Fruit fly (Drosophila melanogaster): ENCODE measurements around the gene CG10195.

CG10195 gene

DNA sequence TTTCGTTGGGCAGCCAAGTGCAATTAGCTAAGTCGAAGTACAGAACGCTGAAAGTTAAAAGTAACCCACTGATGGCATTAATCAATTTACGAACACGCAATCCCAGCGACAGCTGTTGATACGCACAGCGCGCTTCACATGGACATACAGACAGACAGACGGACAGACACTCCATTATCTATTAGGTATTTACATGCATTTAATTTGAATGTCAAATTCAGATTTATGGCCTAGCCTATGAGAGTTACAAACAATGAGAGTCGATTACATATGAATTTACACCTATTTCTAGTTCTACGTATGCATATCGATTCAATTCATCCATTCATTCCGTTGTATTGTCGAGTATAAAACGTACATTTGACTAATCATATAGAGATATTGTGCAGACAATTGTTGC, 41.9 kb downstream of the CG10195 start, which contains the start of gene CG10237:
CG10237 (minus strand) TSS at position 101 of the 400 bp plus-strand sequence.
- TF ChIP-seq CG8478 (optimal IDR thresholded peaks at IDR 0.05) = no peak
- TF ChIP-seq usp (GFP tag; optimal IDR thresholded peaks at IDR 0.05) = no peak
- no peak for TF ChIP-seq EcR (GFP tag; optimal IDR thresholded peaks at IDR 0.05)
- no peak for TF ChIP-seq pan (optimal IDR thresholded peaks at IDR 0.05)
- TF ChIP-seq Dll (optimal IDR thresholded peaks at IDR 0.05) = no peak

- TF ChIP-seq CG8478 (optimal IDR thresholded peaks at IDR 0.05) (no peak), Dll (optimal IDR thresholded peaks at IDR 0.05) (no peak), pan (optimal IDR thresholded peaks at IDR 0.05) (no peak), psq (optimal IDR thresholded peaks at IDR 0.05) (no peak), usp (GFP tag; optimal IDR thresholded peaks at IDR 0.05) (no peak), EcR (GFP tag; optimal IDR thresholded peaks at IDR 0.05) (no peak)
These were observed 42.7 kb downstream of the CG10195 start, which contains the start of gene RanGAP for dm6 chr2L:19441791-19442190. RanGAP (plus strand) TSS chr2L:19441959.

DNA sequence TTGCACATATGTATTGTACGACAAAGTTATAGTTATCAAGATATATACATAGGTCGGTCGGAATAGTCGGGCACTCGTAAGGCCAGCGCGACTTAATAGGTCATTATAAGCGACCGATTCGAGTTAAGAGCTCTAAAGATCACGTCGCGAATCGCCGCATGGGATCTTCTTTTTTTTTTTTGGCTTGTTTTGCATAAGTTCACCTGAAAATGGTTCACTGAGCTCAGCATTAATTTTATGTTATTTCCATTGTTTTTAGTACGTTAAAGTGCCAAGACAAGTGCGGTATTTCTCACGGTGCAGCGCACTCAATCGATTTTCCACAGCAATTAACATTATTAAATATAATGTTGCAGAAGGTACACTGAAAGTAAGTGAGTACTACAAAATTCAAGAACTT, 43.2 kb downstream of the CG10195 start:
- TF ChIP-seq psq (optimal IDR thresholded peaks at IDR 0.05) = no peak
- TF ChIP-seq Dll (optimal IDR thresholded peaks at IDR 0.05) = no peak
- TF ChIP-seq EcR (GFP tag; optimal IDR thresholded peaks at IDR 0.05) = no peak
- TF ChIP-seq usp (GFP tag; optimal IDR thresholded peaks at IDR 0.05) = no peak

DNA sequence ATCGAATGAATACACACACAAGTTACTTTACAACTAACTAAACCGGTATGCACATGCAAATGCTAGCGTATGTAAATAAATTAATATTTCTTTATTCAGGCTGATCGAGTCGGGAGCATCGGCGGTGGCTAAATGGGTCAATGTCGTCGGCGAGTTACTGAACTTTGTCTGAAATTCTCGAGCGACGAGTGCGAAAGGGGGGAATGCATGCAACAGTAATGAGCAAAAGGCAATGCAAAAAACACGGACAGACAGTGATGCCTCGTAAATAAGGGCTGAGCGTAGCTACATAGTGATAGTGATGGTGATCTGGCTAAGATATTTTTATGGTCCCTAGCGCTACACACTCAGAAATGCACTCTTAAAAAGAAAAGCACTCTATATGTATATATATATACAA, 43.8 kb downstream of the CG10195 start:
- TF ChIP-seq psq (optimal IDR thresholded peaks at IDR 0.05) (no peak), EcR (GFP tag; optimal IDR thresholded peaks at IDR 0.05) (peak in 1 of 2 experiments; percentile 75)

DNA sequence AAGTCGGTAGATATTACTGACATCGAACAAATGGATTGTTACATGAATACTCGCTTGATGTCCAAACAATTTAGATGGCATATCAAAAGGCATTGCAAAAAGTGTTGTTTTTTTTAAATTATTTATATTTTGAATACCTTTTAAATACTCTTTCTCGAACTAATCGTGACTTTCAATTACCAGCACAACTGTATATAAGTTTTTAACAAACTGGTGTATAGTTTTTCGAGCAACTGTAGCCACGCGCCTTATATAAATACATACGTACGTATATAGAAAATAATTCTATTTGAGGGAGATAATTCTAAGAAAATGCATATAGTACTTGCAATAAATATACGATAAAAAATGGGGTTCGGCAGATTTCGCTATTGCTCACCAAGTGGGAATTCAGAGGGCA, 44.2 kb downstream of the CG10195 start:
- TF ChIP-seq Dll (optimal IDR thresholded peaks at IDR 0.05) = no peak
- no peak for TF ChIP-seq CG8478 (optimal IDR thresholded peaks at IDR 0.05)
- TF ChIP-seq psq (optimal IDR thresholded peaks at IDR 0.05) = no peak
- no peak for TF ChIP-seq usp (GFP tag; optimal IDR thresholded peaks at IDR 0.05)
- TF ChIP-seq EcR (GFP tag; optimal IDR thresholded peaks at IDR 0.05) = no peak
- TF ChIP-seq pan (optimal IDR thresholded peaks at IDR 0.05) = no peak

DNA sequence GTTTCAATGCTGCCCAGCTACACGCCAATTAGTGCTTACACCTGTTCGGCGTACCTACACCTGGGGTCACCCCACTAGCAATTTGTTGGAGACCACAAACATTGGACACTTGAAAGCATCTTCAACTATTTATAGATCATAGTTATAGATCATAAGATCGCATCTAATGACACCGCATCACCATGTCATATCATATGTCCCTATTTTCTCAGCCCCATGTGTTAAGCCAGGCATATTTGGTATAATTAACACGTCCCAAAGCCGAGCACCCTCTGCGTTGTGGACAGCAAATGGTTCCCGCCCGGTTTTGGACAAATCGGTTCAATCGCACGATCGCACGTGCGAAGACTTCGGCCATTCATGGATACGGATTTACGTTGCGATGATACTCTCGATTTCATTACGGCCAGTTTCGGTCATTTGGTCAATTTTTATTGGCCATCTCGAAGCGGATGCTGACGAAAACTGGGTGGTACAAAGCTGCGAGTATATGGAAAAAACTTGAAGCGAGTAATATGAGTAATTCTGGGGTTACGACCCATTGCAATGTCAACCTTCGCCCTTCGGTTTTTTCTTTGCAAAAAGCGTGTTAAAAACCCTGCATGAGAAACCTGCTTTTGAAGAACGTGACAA, 44.8 kb downstream of the CG10195 start:
- TF ChIP-seq EcR (GFP tag; optimal IDR thresholded peaks at IDR 0.05) = no peak
- no peak for TF ChIP-seq psq (optimal IDR thresholded peaks at IDR 0.05)
- no peak for TF ChIP-seq CG8478 (optimal IDR thresholded peaks at IDR 0.05)
- TF ChIP-seq usp (GFP tag; optimal IDR thresholded peaks at IDR 0.05) = no peak
- no peak for TF ChIP-seq pan (optimal IDR thresholded peaks at IDR 0.05)
- no peak for TF ChIP-seq Dll (optimal IDR thresholded peaks at IDR 0.05)

DNA sequence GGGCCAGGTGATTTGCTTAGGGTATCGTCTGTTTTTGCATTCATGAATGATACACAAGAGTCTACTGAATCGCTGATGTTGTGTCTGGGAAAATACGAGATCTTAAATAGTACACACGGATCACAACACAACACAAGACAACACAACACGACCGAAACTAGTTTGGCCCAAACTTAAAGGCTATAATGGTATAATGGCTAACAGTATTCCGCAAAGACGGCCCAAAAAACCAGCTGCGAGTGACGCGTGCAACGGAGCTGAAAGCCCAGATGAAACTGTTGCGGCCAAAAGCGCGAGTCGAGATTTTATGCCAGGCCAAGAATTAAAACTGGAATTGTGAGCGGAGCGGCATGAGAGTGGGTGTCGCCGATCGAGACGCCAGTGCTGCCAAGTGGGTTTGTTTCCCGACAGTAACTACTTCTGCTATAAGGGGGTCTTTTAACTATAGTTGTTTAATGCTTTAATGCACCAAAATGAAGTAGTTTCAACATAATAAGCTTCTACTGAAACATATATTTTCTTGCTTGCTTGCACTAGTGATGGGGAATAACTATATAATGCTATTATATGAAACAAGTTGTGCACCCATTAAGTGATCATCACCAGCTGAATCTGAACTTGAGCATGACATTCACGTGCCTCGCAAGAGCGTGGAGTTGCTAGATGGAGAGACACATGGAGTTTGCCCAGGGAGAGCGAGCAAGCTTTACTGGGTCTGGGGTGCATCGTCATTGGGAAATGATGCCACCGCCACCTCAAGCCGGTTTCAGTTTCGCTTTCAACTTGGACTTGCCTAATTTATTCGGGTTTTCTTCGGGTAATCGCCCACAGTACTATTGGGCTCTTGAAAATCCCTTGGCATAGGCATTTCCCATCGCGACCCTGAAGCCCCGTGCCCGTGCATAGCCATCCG, 45.6 kb downstream of the CG10195 start:
- no peak for TF ChIP-seq CG8478 (optimal IDR thresholded peaks at IDR 0.05)
- no peak for TF ChIP-seq usp (GFP tag; optimal IDR thresholded peaks at IDR 0.05)
- TF ChIP-seq EcR (GFP tag; optimal IDR thresholded peaks at IDR 0.05) = no peak
- no peak for TF ChIP-seq psq (optimal IDR thresholded peaks at IDR 0.05)
- no peak for TF ChIP-seq pan (optimal IDR thresholded peaks at IDR 0.05)
- no peak for TF ChIP-seq Dll (optimal IDR thresholded peaks at IDR 0.05)

dm6 chr2L:19434260-19434659, 50.2 kb downstream of the CG10195 start:
- TF ChIP-seq psq (optimal IDR thresholded peaks at IDR 0.05) (no peak), CG8478 (optimal IDR thresholded peaks at IDR 0.05) (no peak), Dll (optimal IDR thresholded peaks at IDR 0.05) (no peak), usp (GFP tag; optimal IDR thresholded peaks at IDR 0.05) (no peak), pan (optimal IDR thresholded peaks at IDR 0.05) (no peak), EcR (GFP tag; optimal IDR thresholded peaks at IDR 0.05) (no peak)

DNA sequence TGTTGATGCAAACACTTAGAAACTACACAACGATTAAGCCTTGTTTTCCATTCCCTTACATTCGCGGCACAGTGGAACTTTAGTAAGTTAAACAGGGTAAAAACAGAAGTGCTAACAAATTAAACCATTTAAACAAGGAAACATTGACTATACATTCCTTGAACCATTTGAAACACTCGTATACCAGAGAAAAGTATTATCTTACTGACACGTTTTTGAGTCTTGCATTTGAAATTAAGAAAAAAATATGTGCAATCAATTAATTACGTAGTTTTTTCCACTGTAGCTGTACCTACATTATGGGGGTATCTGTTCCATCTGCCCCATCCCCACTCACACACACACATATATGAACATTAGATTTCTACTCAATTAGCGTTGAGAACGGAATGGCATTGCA, 51.2 kb downstream of the CG10195 start:
- TF ChIP-seq psq (optimal IDR thresholded peaks at IDR 0.05) (no peak), usp (GFP tag; optimal IDR thresholded peaks at IDR 0.05) (no peak), Dll (optimal IDR thresholded peaks at IDR 0.05) (no peak), CG8478 (optimal IDR thresholded peaks at IDR 0.05) (no peak), pan (optimal IDR thresholded peaks at IDR 0.05) (no peak), EcR (GFP tag; optimal IDR thresholded peaks at IDR 0.05) (no peak)

dm6 chr2L:19432424-19433015, 52.0 kb downstream of the CG10195 start, which contains the start of gene Rab9:
Rab9 (plus strand) TSS chr2L:19432574.
- no peak for TF ChIP-seq psq (optimal IDR thresholded peaks at IDR 0.05)
- TF ChIP-seq CG8478 (optimal IDR thresholded peaks at IDR 0.05) = no peak
- TF ChIP-seq pan (optimal IDR thresholded peaks at IDR 0.05) = no peak
- no peak for TF ChIP-seq Dll (optimal IDR thresholded peaks at IDR 0.05)
- TF ChIP-seq usp (GFP tag; optimal IDR thresholded peaks at IDR 0.05) = no peak
- no peak for TF ChIP-seq EcR (GFP tag; optimal IDR thresholded peaks at IDR 0.05)
